Worm (Caenorhabditis elegans) whole organism, L3 larva: ENCODE measurements around the gene pars-1.

Experiments used
- ZK546.5 ChIP-seq: sonication (generic microtip); optimal IDR thresholded peaks from 2 replicates; lab custom pipeline; 2017; ENCODE audit warnings: missing biosample characterization, missing genetic modification characterization
- egl-27 ChIP-seq: sonication (generic microtip); optimal IDR thresholded peaks from 4 replicates; lab custom pipeline; 2017; ENCODE audit warnings: missing biosample characterization, missing genetic modification reagents, missing genetic modification characterization
- elt-1 ChIP-seq: fragments of 150-350 bp; optimal IDR thresholded peaks from 2 replicates; lab custom pipeline; 2014; ENCODE audit warnings: missing biosample characterization, missing genetic modification characterization
- elt-3 ChIP-seq, 3 experiments: fragments of 150-350 bp in 1 of 3; sonication (generic microtip) in 2 of 3; optimal IDR thresholded peaks; 2 replicates in 2 of 3; 4 replicates in 1 of 3; lab custom pipeline; 2014 to 2017; ENCODE audit warnings: missing biosample characterization in 3 of 3, missing genetic modification characterization in 3 of 3
- fkh-10 ChIP-seq: sonication (generic microtip); optimal IDR thresholded peaks from 2 replicates; lab custom pipeline; 2017; ENCODE audit warnings: missing biosample characterization, missing genetic modification reagents, missing genetic modification characterization
- hmg-11 ChIP-seq: sonication (generic microtip); optimal IDR thresholded peaks from 2 replicates; lab custom pipeline; 2016; ENCODE audit warnings: missing genetic modification characterization, missing compliant biosample characterization
- jun-1 ChIP-seq: fragments of 150-350 bp; optimal IDR thresholded peaks from 2 replicates; lab custom pipeline; 2014; ENCODE audit warnings: missing biosample characterization, missing genetic modification reagents, missing genetic modification characterization
- lin-39 ChIP-seq: fragments of 150-350 bp; optimal IDR thresholded peaks from 2 replicates; lab custom pipeline; 2018; ENCODE audit warnings: missing biosample characterization, missing genetic modification reagents, missing genetic modification characterization

- TF ChIP-seq ZK546.5 (tag; lab: Kevin White, UChicago) (no peak), hmg-11 (tag; lab: Kevin White, UChicago) (no peak), egl-27 (no peak), lin-39 (tag; lab: Kevin White, UChicago) (no peak), elt-3 (tag; optimal IDR thresholded peaks at IDR 0.05; lab: Kevin White, UChicago) (no peak), jun-1 (tag; lab: Kevin White, UChicago) (no peak), elt-1 (tag; lab: Kevin White, UChicago) (no peak), fkh-10 (GFP tag; lab: Kevin White, UChicago) (no peak)
Measured at ce11 chrIII:7290462-7290861, 51.6 kb downstream of the pars-1 start, which contains the start of gene algn-11.
